Fruit fly (Drosophila melanogaster) whole organism, pupa: ENCODE measurements around the gene Recs1.

Experiments
- CG10348 ChIP-seq: fragments of 200-800 bp; sonication (Bioruptor generic); IDR thresholded peaks from 2 replicates; pipeline ENCODE4 v1.3.6; 2022; ENCODE audit warnings: missing biosample characterization, missing genetic modification characterization
- CG17806 ChIP-seq: fragments of 200-800 bp; sonication (Bioruptor generic); optimal IDR thresholded peaks from 2 replicates; lab custom pipeline; 2018; ENCODE audit warnings: missing biosample characterization, mild to moderate bottlenecking, missing genetic modification characterization, moderate library complexity
- CG34367 ChIP-seq: fragments of 200-800 bp; sonication (Bioruptor generic); optimal IDR thresholded peaks from 2 replicates; lab custom pipeline; 2018; ENCODE audit warnings: missing biosample characterization, mild to moderate bottlenecking, missing genetic modification characterization
- CG4496 ChIP-seq: fragments of 200-800 bp; sonication (Bioruptor generic); IDR thresholded peaks from 3 replicates; pipeline ENCODE4 v1.3.6; 2022; ENCODE audit warnings: missing biosample characterization, missing genetic modification characterization
- CG8301 ChIP-seq: fragments of 200-800 bp; sonication (Bioruptor generic); optimal IDR thresholded peaks from 2 replicates; lab custom pipeline; 2018; ENCODE audit warnings: missing biosample characterization, mild to moderate bottlenecking, missing genetic modification characterization
- CG9948 ChIP-seq: fragments of 200-800 bp; sonication (Bioruptor generic); optimal IDR thresholded peaks from 2 replicates; lab custom pipeline; 2018; ENCODE audit warnings: missing biosample characterization, mild to moderate bottlenecking, missing genetic modification characterization, moderate library complexity
- EcR ChIP-seq: fragments of 200-800 bp; sonication (Bioruptor generic); optimal IDR thresholded peaks from 3 replicates; lab custom pipeline; 2019; ENCODE audit warnings: missing biosample characterization, missing genetic modification characterization, mild to moderate bottlenecking, moderate library complexity, missing genetic modification reagents
- Pif1B ChIP-seq: fragments of 200-800 bp; sonication (Bioruptor generic); optimal IDR thresholded peaks from 3 replicates; lab custom pipeline; 2016; ENCODE audit warnings: missing biosample characterization, missing genetic modification characterization

DNA sequence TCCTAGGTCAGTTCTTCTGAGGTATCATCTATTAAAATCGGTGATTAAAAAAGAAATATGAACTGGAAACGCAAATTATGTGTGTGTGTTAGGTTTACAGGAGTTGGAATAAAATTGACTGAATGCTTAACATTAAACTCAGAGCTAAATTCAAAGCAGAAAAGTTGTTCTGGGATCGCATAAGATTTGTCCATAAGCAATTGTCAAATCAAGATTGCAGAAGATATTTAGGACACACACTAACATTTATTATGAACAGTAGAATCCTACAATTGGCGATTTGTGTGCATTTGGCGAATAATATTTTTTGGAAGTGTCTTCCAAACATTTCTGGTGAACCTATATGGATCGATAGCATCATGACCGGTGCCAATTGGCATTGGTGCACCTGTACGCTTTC lies 3.7 kb upstream of the Recs1 start, which contains the start of gene CG31533:
- TF ChIP-seq CG34367 (tag; lab: Kevin White, UChicago) = no peak
- no peak for TF ChIP-seq Pif1B (GFP tag; lab: Kevin White, UChicago)
- no peak for TF ChIP-seq CG17806 (tag; lab: Kevin White, UChicago)
- TF ChIP-seq EcR = no peak
- no peak for TF ChIP-seq CG9948 (tag; lab: Kevin White, UChicago)
- no peak for TF ChIP-seq CG10348 (GFP tag; lab: Robert Waterston, UW)
- no peak for TF ChIP-seq CG8301 (tag; lab: Kevin White, UChicago)
- TF ChIP-seq CG4496 (GFP tag; lab: Robert Waterston, UW) = no peak
